Fruit fly (Drosophila melanogaster) ovary, adult (tissue): Measurements from ENCODE around the gene hzg.

Source experiments
- CG17801 ChIP-seq: fragments of 200-800 bp; optimal IDR thresholded peaks from 2 replicates; lab custom pipeline; 2019; ENCODE audit warnings: missing biosample characterization, mild to moderate bottlenecking, missing genetic modification characterization, moderate library complexity; ENCODE audit not compliant: partially characterized antibody

hzg gene

dm6 chr3L:16045083-16045830 lies 40.7 kb upstream of the hzg start:
- no peak for TF ChIP-seq CG17801

dm6 chr3L:16043782-16044352 lies 39.3 kb upstream of the hzg start:
- TF ChIP-seq CG17801: no peak

dm6 chr3L:16043045-16043781 lies 38.7 kb upstream of the hzg start:
- peak; percentile 20 for TF ChIP-seq CG17801

dm6 chr3L:16042640-16043039 lies 38.1 kb upstream of the hzg start:
- TF ChIP-seq CG17801: no peak

dm6 chr3L:16042080-16042344 lies 37.5 kb upstream of the hzg start:
- no peak for TF ChIP-seq CG17801

dm6 chr3L:16041260-16042079 lies 36.9 kb upstream of the hzg start:
- no peak for TF ChIP-seq CG17801

dm6 chr3L:16040389-16040788 lies 35.9 kb upstream of the hzg start:
- TF ChIP-seq CG17801: no peak

dm6 chr3L:16039063-16039462 lies 34.5 kb upstream of the hzg start:
- no peak for TF ChIP-seq CG17801

- peak; percentile 18 for TF ChIP-seq CG17801
Observed at dm6 chr3L:16037690-16038332, 33.3 kb upstream of the hzg start.

- peak; percentile 55 for TF ChIP-seq CG17801
Observed at dm6 chr3L:16037048-16037477, 32.5 kb upstream of the hzg start.

dm6 chr3L:16035185-16035584 lies 30.6 kb upstream of the hzg start, which contains the start of gene CG5895:
Gene CG5895 (plus strand): TSS chr3L:16035485.
- TF ChIP-seq CG17801: no peak

dm6 chr3L:16034224-16034623 lies 29.7 kb upstream of the hzg start, which contains the start of gene CG42538:
Gene CG42538 (plus strand): TSS chr3L:16034524.
- TF ChIP-seq CG17801: no peak

dm6 chr3L:16033090-16033828 lies 28.7 kb upstream of the hzg start, which contains the start of the genes CG42717 and CG42716:
Gene CG42717 (minus strand): TSS chr3L:16033190.
Gene CG42716 (plus strand): TSS chr3L:16033778.
- no peak for TF ChIP-seq CG17801

dm6 chr3L:16028924-16029323 lies 24.4 kb upstream of the hzg start:
- TF ChIP-seq CG17801: no peak

dm6 chr3L:16027163-16027633 lies 22.7 kb upstream of the hzg start:
- no peak for TF ChIP-seq CG17801
